Fruit fly (Drosophila melanogaster) whole organism, embryonic: ENCODE data around the gene spn-E.

ENCODE experiments used
- Asciz ChIP-seq: fragments of 200-800 bp; sonication (Bioruptor generic); optimal IDR thresholded peaks from 2 replicates; lab custom pipeline; 2017; ENCODE audit warnings: missing biosample characterization, mild to moderate bottlenecking, missing genetic modification characterization, missing genetic modification reagents
- Atf-2 ChIP-seq: fragments of 200-800 bp; sonication (Bioruptor generic); optimal IDR thresholded peaks from 2 replicates; lab custom pipeline; 2016; ENCODE audit warnings: missing biosample characterization, missing genetic modification characterization
- Awh ChIP-seq: fragments of 200-800 bp; sonication (Bioruptor generic); IDR thresholded peaks from 2 replicates; pipeline ENCODE4, ENCODE4 v1.3.6; 2022; ENCODE audit warnings: missing biosample characterization, missing genetic modification characterization
- CG10366 ChIP-seq: fragments of 200-800 bp; sonication (Bioruptor generic); IDR thresholded peaks from 2 replicates; pipeline ENCODE4 v1.3.6; 2022; ENCODE audit warnings: missing biosample characterization, missing genetic modification characterization
- CG12659 ChIP-seq: fragments of 200-800 bp; sonication (Bioruptor generic); optimal IDR thresholded peaks from 3 replicates; lab custom pipeline; 2017; ENCODE audit warnings: mild to moderate bottlenecking, missing biosample characterization, missing genetic modification reagents, missing genetic modification characterization
- CG12942 ChIP-seq: fragments of 200-800 bp; sonication (Bioruptor generic); optimal IDR thresholded peaks from 3 replicates; lab custom pipeline; 2016; ENCODE audit warnings: missing biosample characterization, missing genetic modification characterization
- CG13123 ChIP-seq: fragments of 200-800 bp; sonication (Bioruptor generic); optimal IDR thresholded peaks from 2 replicates; lab custom pipeline; 2016; ENCODE audit warnings: missing biosample characterization, missing genetic modification characterization
- CG13287 ChIP-seq: fragments of 200-800 bp; sonication (Bioruptor generic); IDR thresholded peaks from 2 replicates; pipeline ENCODE4 v1.3.6; 2022; ENCODE audit warnings: missing biosample characterization, missing genetic modification characterization; ENCODE audit not compliant: partially characterized antibody
- CG13775 ChIP-seq: fragments of 200-800 bp; sonication (Bioruptor generic); optimal IDR thresholded peaks from 3 replicates; lab custom pipeline; 2017; ENCODE audit warnings: missing biosample characterization, mild to moderate bottlenecking, missing genetic modification characterization
- CG15269 ChIP-seq: fragments of 200-800 bp; sonication (Bioruptor generic); optimal IDR thresholded peaks from 2 replicates; lab custom pipeline; 2018; ENCODE audit warnings: missing biosample characterization, mild to moderate bottlenecking, missing genetic modification characterization, moderate library complexity
- CG15514 ChIP-seq: fragments of 200-800 bp; sonication (Bioruptor generic); optimal IDR thresholded peaks from 3 replicates; lab custom pipeline; 2017; ENCODE audit warnings: missing biosample characterization, missing genetic modification characterization, mild to moderate bottlenecking, moderate library complexity, missing genetic modification reagents
- CG18599 ChIP-seq: fragments of 200-800 bp; sonication (Bioruptor generic); optimal IDR thresholded peaks from 3 replicates; lab custom pipeline; 2017; ENCODE audit warnings: missing biosample characterization, missing genetic modification characterization, mild to moderate bottlenecking, moderate library complexity, missing genetic modification reagents
- CG2712 ChIP-seq: fragments of 200-800 bp; optimal IDR thresholded peaks from 3 replicates; lab custom pipeline; 2019; ENCODE audit warnings: missing biosample characterization, mild to moderate bottlenecking, missing genetic modification characterization, moderate library complexity
- CG34376 ChIP-seq: fragments of 200-800 bp; sonication (Bioruptor generic); optimal IDR thresholded peaks from 2 replicates; lab custom pipeline; 2018; ENCODE audit warnings: missing biosample characterization, mild to moderate bottlenecking, missing genetic modification characterization
- CG34422 ChIP-seq: fragments of 200-800 bp; sonication (Bioruptor generic); IDR thresholded peaks from 3 replicates; pipeline ENCODE4 v1.3.6; 2022; ENCODE audit warnings: missing biosample characterization, missing genetic modification characterization
- CG4282 ChIP-seq: fragments of 200-800 bp; sonication (Bioruptor generic); optimal IDR thresholded peaks from 2 replicates; lab custom pipeline; 2016; ENCODE audit warnings: missing biosample characterization, missing genetic modification characterization
- CG4424 ChIP-seq: fragments of 200-800 bp; sonication (Bioruptor generic); optimal IDR thresholded peaks from 3 replicates; lab custom pipeline; 2016; ENCODE audit warnings: missing biosample characterization, missing genetic modification characterization
- CG7745 ChIP-seq: fragments of 200-800 bp; sonication (Bioruptor generic); optimal IDR thresholded peaks from 2 replicates; lab custom pipeline; 2018; ENCODE audit warnings: missing biosample characterization, mild to moderate bottlenecking, missing genetic modification characterization, moderate library complexity
- CG7786 ChIP-seq: fragments of 200-800 bp; sonication (Bioruptor generic); optimal IDR thresholded peaks from 2 replicates; lab custom pipeline; 2016; ENCODE audit warnings: missing biosample characterization, missing genetic modification characterization
- CG8089 ChIP-seq: fragments of 200-800 bp; sonication (Bioruptor generic); optimal IDR thresholded peaks from 3 replicates; lab custom pipeline; 2016; ENCODE audit warnings: missing biosample characterization, missing genetic modification characterization
- CG9727 ChIP-seq: fragments of 200-800 bp; sonication (Bioruptor generic); optimal IDR thresholded peaks from 3 replicates; lab custom pipeline; 2017; ENCODE audit warnings: missing biosample characterization, mild to moderate bottlenecking, missing genetic modification characterization
- CHES-1-like ChIP-seq: fragments of 200-800 bp; sonication (Bioruptor generic); optimal IDR thresholded peaks from 2 replicates; lab custom pipeline; 2016; ENCODE audit warnings: missing biosample characterization, missing genetic modification characterization
- E2f1 ChIP-seq: fragments of 200-800 bp; sonication (Bioruptor generic); IDR thresholded peaks from 2 replicates; pipeline ENCODE4 v1.3.6; 2022; ENCODE audit warnings: missing biosample characterization, missing genetic modification characterization
- E2f2 ChIP-seq: fragments of 200-800 bp; sonication (Bioruptor generic); IDR thresholded peaks from 2 replicates; pipeline ENCODE4 v1.3.6; 2022; ENCODE audit warnings: missing biosample characterization, missing genetic modification characterization
- Eip74EF ChIP-seq, 2 experiments: fragments of 200-800 bp in 1 of 2; fragments of >200 bp in 1 of 2; sonication (Bioruptor generic) in 1 of 2; optimal IDR thresholded peaks; 2 replicates each; lab custom pipeline; 2017 to 2019; ENCODE audit warnings: missing biosample characterization in 2 of 2, missing genetic modification characterization in 2 of 2, mild to moderate bottlenecking in 1 of 2, moderate library complexity in 1 of 2
- HmgZ ChIP-seq: fragments of 200-800 bp; sonication (Bioruptor generic); optimal IDR thresholded peaks from 2 replicates; lab custom pipeline; 2018; ENCODE audit warnings: missing biosample characterization, mild to moderate bottlenecking, missing genetic modification characterization
- MTF-1 ChIP-seq: fragments of 200-800 bp; sonication (Bioruptor generic); optimal IDR thresholded peaks from 2 replicates; lab custom pipeline; 2018; ENCODE audit warnings: missing biosample characterization, mild to moderate bottlenecking, missing genetic modification characterization, borderline replicate concordance
- Mad ChIP-seq: fragments of 200-800 bp; sonication (Bioruptor generic); optimal IDR thresholded peaks from 2 replicates; lab custom pipeline; 2016; ENCODE audit warnings: missing biosample characterization, missing genetic modification characterization
- Max ChIP-seq: fragments of 200-800 bp; sonication (Bioruptor generic); optimal IDR thresholded peaks from 2 replicates; lab custom pipeline; 2016; ENCODE audit warnings: missing biosample characterization, mild to moderate bottlenecking, missing genetic modification characterization
- Meics ChIP-seq: fragments of 200-800 bp; sonication (Bioruptor generic); optimal IDR thresholded peaks from 2 replicates; lab custom pipeline; 2017; ENCODE audit warnings: missing biosample characterization, mild to moderate bottlenecking, missing genetic modification characterization
- NK7.1 ChIP-seq: fragments of 200-800 bp; sonication (Bioruptor generic); optimal IDR thresholded peaks from 3 replicates; lab custom pipeline; 2016; ENCODE audit warnings: missing biosample characterization, missing genetic modification characterization
- Nf-YC ChIP-seq: fragments of 200-800 bp; optimal IDR thresholded peaks from 3 replicates; lab custom pipeline; 2019; ENCODE audit warnings: missing biosample characterization, mild to moderate bottlenecking, missing genetic modification characterization, moderate library complexity
- Oli ChIP-seq: fragments of 200-800 bp; sonication (Bioruptor generic); optimal IDR thresholded peaks from 2 replicates; lab custom pipeline; 2018; ENCODE audit warnings: missing biosample characterization, mild to moderate bottlenecking, missing genetic modification characterization, moderate library complexity
- PHDP ChIP-seq: fragments of 200-800 bp; sonication (Bioruptor generic); optimal IDR thresholded peaks from 3 replicates; lab custom pipeline; 2018; ENCODE audit warnings: missing biosample characterization, mild to moderate bottlenecking, missing genetic modification characterization, moderate library complexity
- bigmax ChIP-seq: fragments of 200-800 bp; sonication (Bioruptor generic); optimal IDR thresholded peaks from 2 replicates; lab custom pipeline; 2018; ENCODE audit warnings: missing biosample characterization, mild to moderate bottlenecking, missing genetic modification characterization
- dimm ChIP-seq: fragments of 200-800 bp; sonication (Bioruptor generic); IDR thresholded peaks from 2 replicates; pipeline ENCODE4 v1.3.6; 2022; ENCODE audit warnings: missing biosample characterization, missing genetic modification characterization
- dpn ChIP-seq, 2 experiments: fragments of 200-800 bp; sonication (Bioruptor generic); optimal IDR thresholded peaks; 3 replicates each; lab custom pipeline; 2016; ENCODE audit warnings: missing biosample characterization in 2 of 2, missing genetic modification characterization in 2 of 2
- fd64A ChIP-seq: fragments of 200-800 bp; sonication (Bioruptor generic); optimal IDR thresholded peaks from 3 replicates; lab custom pipeline; 2018; ENCODE audit warnings: missing biosample characterization, mild to moderate bottlenecking, missing genetic modification characterization
- gcm2 ChIP-seq: fragments of 200-800 bp; sonication (Bioruptor generic); optimal IDR thresholded peaks from 2 replicates; lab custom pipeline; 2016; ENCODE audit warnings: missing biosample characterization, missing genetic modification characterization
- grau ChIP-seq: fragments of 200-800 bp; optimal IDR thresholded peaks from 3 replicates; lab custom pipeline; 2019; ENCODE audit warnings: missing biosample characterization, mild to moderate bottlenecking, missing genetic modification characterization, moderate library complexity
- maf-S ChIP-seq: fragments of 200-800 bp; sonication (Bioruptor generic); optimal IDR thresholded peaks from 2 replicates; lab custom pipeline; 2016; ENCODE audit warnings: missing biosample characterization, missing genetic modification characterization
- nerfin-1 ChIP-seq: fragments of 200-800 bp; sonication (Bioruptor generic); optimal IDR thresholded peaks from 3 replicates; lab custom pipeline; 2019; ENCODE audit warnings: missing biosample characterization, mild to moderate bottlenecking, missing genetic modification characterization, moderate library complexity
- onecut ChIP-seq: fragments of 200-800 bp; sonication (Bioruptor generic); IDR thresholded peaks from 2 replicates; pipeline ENCODE4 v1.3.6; 2022; ENCODE audit warnings: missing biosample characterization, missing genetic modification characterization
- otp ChIP-seq: fragments of 200-800 bp; sonication (Bioruptor generic); IDR thresholded peaks from 3 replicates; pipeline ENCODE4, ENCODE4 v1.3.6; 2022; ENCODE audit warnings: missing biosample characterization, missing genetic modification characterization
- p53 ChIP-seq: fragments of 200-800 bp; sonication (Bioruptor generic); optimal IDR thresholded peaks from 2 replicates; lab custom pipeline; 2016; ENCODE audit warnings: missing biosample characterization, missing genetic modification characterization
- psq ChIP-seq: fragments of 200-800 bp; sonication (Bioruptor generic); optimal IDR thresholded peaks from 2 replicates; lab custom pipeline; 2017; ENCODE audit warnings: missing biosample characterization, missing genetic modification characterization
- rib ChIP-seq: fragments of 200-800 bp; sonication (Bioruptor generic); IDR thresholded peaks from 2 replicates; pipeline ENCODE4 v1.3.6; 2022; ENCODE audit warnings: missing biosample characterization, missing genetic modification characterization
- sens-2 ChIP-seq: fragments of 200-800 bp; sonication (Bioruptor generic); IDR thresholded peaks from 2 replicates; pipeline ENCODE4 v1.3.6; 2022; ENCODE audit warnings: missing biosample characterization, missing genetic modification characterization
- sug ChIP-seq: fragments of 200-800 bp; optimal IDR thresholded peaks from 2 replicates; lab custom pipeline; 2019; ENCODE audit warnings: missing biosample characterization, mild to moderate bottlenecking, missing genetic modification characterization, moderate library complexity
- trh ChIP-seq: fragments of 200-800 bp; sonication (Bioruptor generic); optimal IDR thresholded peaks from 2 replicates; lab custom pipeline; 2016; ENCODE audit warnings: missing biosample characterization, missing genetic modification characterization

Gene spn-E

DNA sequence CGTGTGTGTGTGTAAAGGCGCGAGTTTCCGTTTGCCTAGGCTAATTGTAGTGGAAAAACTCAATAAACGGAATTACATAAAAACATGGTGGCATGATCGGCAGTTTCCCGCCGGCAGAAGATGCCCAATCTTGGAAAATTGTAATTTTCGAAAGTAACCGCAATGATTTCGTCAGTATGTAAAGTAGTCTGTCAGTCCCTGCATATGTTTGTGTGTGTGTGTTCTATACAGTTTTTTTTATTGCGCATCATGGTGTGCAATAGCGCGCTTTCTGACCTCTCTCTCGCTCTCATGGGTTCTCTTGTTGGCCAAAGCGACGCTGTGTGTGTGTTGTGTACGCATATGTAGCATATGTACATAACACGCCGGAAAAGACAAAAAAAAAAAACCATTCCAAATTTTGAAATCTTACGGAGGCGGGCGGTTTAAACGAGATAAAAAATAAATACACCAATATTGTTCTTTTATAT is 42.9 kb upstream of the spn-E start (continued):
- TF ChIP-seq nerfin-1 (tag; lab: Kevin White, UChicago) = peak; percentile 62
- TF ChIP-seq CG13287 = no peak
- TF ChIP-seq otp (GFP tag; lab: Robert Waterston, UW) = no peak
- TF ChIP-seq CG7745 (tag; lab: Kevin White, UChicago) = peak; percentile 13
- TF ChIP-seq fd64A (GFP tag; lab: Kevin White, UChicago) = no peak
- peak in 1 of 2 experiments; percentile 16 for TF ChIP-seq dpn (GFP tag; optimal IDR thresholded peaks at IDR 0.05; lab: Kevin White, UChicago)
- no peak for TF ChIP-seq bigmax
- TF ChIP-seq p53 (GFP tag; lab: Kevin White, UChicago) = peak; percentile 15
- TF ChIP-seq trh = no peak
- peak; percentile 16 for TF ChIP-seq grau (tag; lab: Kevin White, UChicago)
- TF ChIP-seq maf-S (GFP tag; lab: Kevin White, UChicago) = peak; percentile 32
- TF ChIP-seq E2f1 (GFP tag; lab: Robert Waterston, UW) = peak; percentile 63; the same call in 1 of the 2 replicates
- peak; percentile 35; the same call in 1 of the 2 replicates for TF ChIP-seq onecut (GFP tag; lab: Robert Waterston, UW)
- TF ChIP-seq PHDP (tag; lab: Kevin White, UChicago) = peak; percentile 49
- TF ChIP-seq psq (GFP tag; lab: Kevin White, UChicago) = peak; percentile 8
- TF ChIP-seq Atf-2 = peak; percentile 1
- no peak for TF ChIP-seq Oli (tag; lab: Kevin White, UChicago)
- TF ChIP-seq Asciz = peak; percentile 53
- 0 out of 2 replicates have a peak, but pooled peaks have one; percentile 28 for TF ChIP-seq E2f2 (GFP tag; lab: Robert Waterston, UW)
- TF ChIP-seq sug = peak; percentile 5
- TF ChIP-seq Mad (GFP tag; lab: Kevin White, UChicago) = peak; percentile 12
- TF ChIP-seq Nf-YC (tag; lab: Kevin White, UChicago) = peak; percentile 39
- peak; percentile 45 for TF ChIP-seq HmgZ
- TF ChIP-seq Meics (GFP tag; lab: Kevin White, UChicago) = peak; percentile 48
- peak; percentile 51 for TF ChIP-seq MTF-1 (GFP tag; lab: Kevin White, UChicago)
- TF ChIP-seq CG15514 = peak; percentile 45
- peak; percentile 42 for TF ChIP-seq CG9727 (GFP tag; lab: Kevin White, UChicago)
- peak; percentile 15 for TF ChIP-seq NK7.1 (GFP tag; lab: Kevin White, UChicago)
- TF ChIP-seq rib (GFP tag; lab: Robert Waterston, UW) = 0 out of 2 replicates have a peak, but pooled peaks have one; percentile 21
- peak; percentile 62 for TF ChIP-seq CG13123
- peak; percentile 64 for TF ChIP-seq CG18599 (GFP tag; lab: Kevin White, UChicago)
- no peak for TF ChIP-seq sens-2
- TF ChIP-seq CG12942 (GFP tag; lab: Kevin White, UChicago) = peak; percentile 47
- peak; percentile 21 for TF ChIP-seq CG4424
- TF ChIP-seq Awh (GFP tag; lab: Robert Waterston, UW) = peak; percentile 74
- TF ChIP-seq gcm2 = no peak
- peak; percentile 67 for TF ChIP-seq CHES-1-like
- peak; percentile 9 for TF ChIP-seq CG2712
- TF ChIP-seq CG7786 (GFP tag; lab: Kevin White, UChicago) = no peak
- TF ChIP-seq Eip74EF (GFP tag; optimal IDR thresholded peaks at IDR 0.05; lab: Kevin White, UChicago) = peak in 1 of 2 experiments; percentile 92
- no peak for TF ChIP-seq CG10366 (GFP tag; lab: Robert Waterston, UW)
- peak; percentile 50 for TF ChIP-seq Max (GFP tag; lab: Kevin White, UChicago)
- TF ChIP-seq CG15269 (tag; lab: Kevin White, UChicago) = peak; percentile 49
- TF ChIP-seq CG34422 (GFP tag; lab: Robert Waterston, UW) = peak; percentile 87
- TF ChIP-seq dimm (GFP tag; lab: Robert Waterston, UW) = no peak
- TF ChIP-seq CG34376 (GFP tag; lab: Kevin White, UChicago) = peak; percentile 61
- peak; percentile 41 for TF ChIP-seq CG12659 (GFP tag; lab: Kevin White, UChicago)
- TF ChIP-seq CG8089 (GFP tag; lab: Kevin White, UChicago) = peak; percentile 30
- TF ChIP-seq CG4282 (GFP tag; lab: Kevin White, UChicago) = peak; percentile 15
- peak; percentile 39 for TF ChIP-seq CG13775 (GFP tag; lab: Kevin White, UChicago)
